Worm (Caenorhabditis elegans) whole organism, L1 larva: ENCODE measurements around the gene nstp-5.
A peak's percentile ranks its signal among the peaks of the same experiment; 100 is the strongest.

Experiments used
- C34B4.2 ChIP-seq: sonication (generic microtip); optimal IDR thresholded peaks from 2 replicates; lab custom pipeline; 2017; ENCODE audit warnings: mild to moderate bottlenecking, missing genetic modification characterization, missing compliant biosample characterization
- F16B12.6 ChIP-seq: fragments of 150-350 bp; optimal IDR thresholded peaks from 2 replicates; lab custom pipeline; 2014; ENCODE audit warnings: missing biosample characterization, missing genetic modification characterization
- aly-2 ChIP-seq: fragments of 150-350 bp; optimal IDR thresholded peaks from 2 replicates; lab custom pipeline; 2014; ENCODE audit warnings: missing biosample characterization, missing genetic modification characterization
- ceh-63 ChIP-seq: fragments of 200-800 bp; sonication (Bioruptor generic); optimal IDR thresholded peaks from 2 replicates; lab custom pipeline; 2018; ENCODE audit warnings: mild to moderate bottlenecking, missing genetic modification characterization, missing compliant biosample characterization
- ceh-82 ChIP-seq, 3 experiments: fragments of 150-350 bp in 1 of 3; sonication (generic microtip) in 2 of 3; optimal IDR thresholded peaks; 2 replicates each; lab custom pipeline; 2014 to 2017; ENCODE audit warnings: missing biosample characterization in 3 of 3, missing genetic modification characterization in 3 of 3
- ceh-88 ChIP-seq: fragments of 200-800 bp; sonication (Bioruptor generic); IDR thresholded peaks from 2 replicates; pipeline ENCODE4 v1.3.6; 2022; ENCODE audit warnings: missing genetic modification characterization, missing compliant biosample characterization
- dpl-1 ChIP-seq, 3 experiments: fragments of 150-350 bp in 2 of 3; sonication (generic microtip) in 1 of 3; optimal IDR thresholded peaks; 2 replicates each; lab custom pipeline; 2014 to 2017; ENCODE audit warnings: missing biosample characterization in 3 of 3, missing genetic modification characterization in 3 of 3, missing genetic modification reagents in 3 of 3
- dsc-1 ChIP-seq: sonication (generic microtip); optimal IDR thresholded peaks from 2 replicates; lab custom pipeline; 2016; ENCODE audit warnings: mild to moderate bottlenecking, missing genetic modification characterization, missing compliant biosample characterization
- efl-1 ChIP-seq, 4 experiments: fragments of 150-350 bp; optimal IDR thresholded peaks in 3 of 4; peaks in 1 of 4; 1 replicate in 1 of 4; 2 replicates in 3 of 4; lab custom pipeline; 2014; ENCODE audit warnings: missing biosample characterization in 2 of 4, missing genetic modification characterization in 2 of 4, missing genetic modification reagents in 2 of 4
- efl-3 ChIP-seq: fragments of 200-800 bp; sonication (Bioruptor generic); optimal IDR thresholded peaks from 2 replicates; lab custom pipeline; 2018; ENCODE audit warnings: mild to moderate bottlenecking, missing genetic modification characterization, missing compliant biosample characterization
- elt-2 ChIP-seq: sonication (generic microtip); optimal IDR thresholded peaks from 2 replicates; lab custom pipeline; 2016; ENCODE audit warnings: missing genetic modification characterization, mild to moderate bottlenecking, inconsistent platforms, missing compliant biosample characterization, missing genetic modification reagents
- fkh-8 ChIP-seq: sonication (generic microtip); optimal IDR thresholded peaks from 2 replicates; lab custom pipeline; 2016; ENCODE audit warnings: mild to moderate bottlenecking, missing genetic modification characterization, missing compliant biosample characterization
- jun-1 ChIP-seq: fragments of 150-350 bp; optimal IDR thresholded peaks from 2 replicates; lab custom pipeline; 2014; ENCODE audit warnings: missing biosample characterization, missing genetic modification reagents, missing genetic modification characterization
- lin-14 ChIP-seq: fragments of 200-800 bp; sonication (Bioruptor generic); optimal IDR thresholded peaks from 2 replicates; lab custom pipeline; 2018; ENCODE audit warnings: mild to moderate bottlenecking, missing genetic modification characterization, moderate library complexity, missing compliant biosample characterization
- lin-35 ChIP-seq, 2 experiments: fragments of 150-350 bp; optimal IDR thresholded peaks; 2 replicates each; lab custom pipeline; 2014; ENCODE audit warnings: missing biosample characterization in 2 of 2, missing genetic modification characterization in 2 of 2, missing genetic modification reagents in 2 of 2
- lsy-2 ChIP-seq, 2 experiments: fragments of 150-350 bp; optimal IDR thresholded peaks; 2 replicates each; lab custom pipeline; 2014; ENCODE audit warnings: missing biosample characterization in 2 of 2, missing genetic modification characterization in 2 of 2
- mab-9 ChIP-seq: fragments of 200-800 bp; sonication (Bioruptor generic); IDR thresholded peaks from 2 replicates; pipeline ENCODE4 v1.3.6; 2022; ENCODE audit warnings: missing genetic modification reagents, missing genetic modification characterization, missing compliant biosample characterization
- mef-2 ChIP-seq: fragments of 150-350 bp; optimal IDR thresholded peaks from 2 replicates; lab custom pipeline; 2014; ENCODE audit warnings: missing biosample characterization, missing genetic modification characterization
- nhr-20 ChIP-seq: sonication (generic microtip); optimal IDR thresholded peaks from 2 replicates; lab custom pipeline; 2016; ENCODE audit warnings: mild to moderate bottlenecking, missing genetic modification characterization, missing compliant biosample characterization
- nhr-47 ChIP-seq: sonication (generic microtip); optimal IDR thresholded peaks from 2 replicates; lab custom pipeline; 2016; ENCODE audit warnings: mild to moderate bottlenecking, missing genetic modification characterization, moderate library complexity, missing compliant biosample characterization
- nhr-71 ChIP-seq: sonication (generic microtip); optimal IDR thresholded peaks from 2 replicates; lab custom pipeline; 2016; ENCODE audit warnings: mild to moderate bottlenecking, missing genetic modification characterization, moderate library complexity, missing compliant biosample characterization
- nhr-76 ChIP-seq: sonication (generic microtip); optimal IDR thresholded peaks from 2 replicates; lab custom pipeline; 2017; ENCODE audit warnings: missing biosample characterization, missing genetic modification characterization
- nhr-77 ChIP-seq: fragments of 150-350 bp; optimal IDR thresholded peaks from 2 replicates; lab custom pipeline; 2014; ENCODE audit warnings: missing biosample characterization, missing genetic modification characterization
- nhr-84 ChIP-seq: sonication (generic microtip); optimal IDR thresholded peaks from 2 replicates; lab custom pipeline; 2017; ENCODE audit warnings: missing biosample characterization, missing genetic modification characterization
- nhr-90 ChIP-seq: sonication (generic microtip); optimal IDR thresholded peaks from 2 replicates; lab custom pipeline; 2016; ENCODE audit warnings: mild to moderate bottlenecking, missing genetic modification characterization, missing compliant biosample characterization; ENCODE audit not compliant: poor library complexity
- pax-3 ChIP-seq: fragments of 200-800 bp; sonication (Bioruptor generic); optimal IDR thresholded peaks from 2 replicates; lab custom pipeline; 2018; ENCODE audit warnings: mild to moderate bottlenecking, missing genetic modification characterization, moderate library complexity, missing compliant biosample characterization
- pqm-1 ChIP-seq: sonication (generic microtip); optimal IDR thresholded peaks from 3 replicates; lab custom pipeline; 2017; ENCODE audit warnings: missing biosample characterization, missing genetic modification characterization
- rnt-1 ChIP-seq: sonication (generic microtip); optimal IDR thresholded peaks from 2 replicates; lab custom pipeline; 2016; ENCODE audit warnings: mild to moderate bottlenecking, missing genetic modification characterization, moderate library complexity, missing compliant biosample characterization
- snu-23 ChIP-seq: sonication (generic microtip); optimal IDR thresholded peaks from 2 replicates; lab custom pipeline; 2016; ENCODE audit warnings: missing genetic modification characterization, missing compliant biosample characterization
- sptf-1 ChIP-seq: fragments of 150-350 bp; optimal IDR thresholded peaks from 2 replicates; lab custom pipeline; 2014; ENCODE audit warnings: missing biosample characterization, missing genetic modification characterization
- swsn-7 ChIP-seq: sonication (generic microtip); optimal IDR thresholded peaks from 2 replicates; lab custom pipeline; 2016; ENCODE audit warnings: missing genetic modification characterization, missing compliant biosample characterization
- tbx-2 ChIP-seq: sonication (generic microtip); optimal IDR thresholded peaks from 2 replicates; lab custom pipeline; 2016; ENCODE audit warnings: missing genetic modification characterization, missing compliant biosample characterization
- tlp-1 ChIP-seq: fragments of 150-350 bp; optimal IDR thresholded peaks from 2 replicates; lab custom pipeline; 2014; ENCODE audit warnings: missing biosample characterization, missing genetic modification characterization
- unc-86 ChIP-seq: sonication (generic microtip); optimal IDR thresholded peaks from 2 replicates; lab custom pipeline; 2016; ENCODE audit warnings: missing genetic modification characterization, missing compliant biosample characterization
- zip-4 ChIP-seq: fragments of 200-800 bp; sonication (Bioruptor generic); optimal IDR thresholded peaks from 2 replicates; lab custom pipeline; 2018; ENCODE audit warnings: mild to moderate bottlenecking, missing genetic modification characterization, moderate library complexity, missing compliant biosample characterization
- ztf-11 ChIP-seq, 2 experiments: sonication (generic microtip); optimal IDR thresholded peaks; 2 replicates each; lab custom pipeline; 2016 to 2017; ENCODE audit warnings: missing genetic modification characterization in 2 of 2, missing biosample characterization in 1 of 2, missing compliant biosample characterization in 1 of 2
- ztf-4 ChIP-seq: fragments of 150-350 bp; optimal IDR thresholded peaks from 2 replicates; lab custom pipeline; 2014; ENCODE audit warnings: missing biosample characterization, missing genetic modification characterization

Gene nstp-5

ce11 chrIV:12845596-12845995, 9.8 kb upstream of the nstp-5 start, which contains the start of gene txt-19:
TSS of gene txt-19 (plus strand) at chrIV:12845899.
- TF ChIP-seq lin-35 (GFP tag; optimal IDR thresholded peaks at IDR 0.05; lab: Kevin White, UChicago) (peak in 1 of 2 experiments; percentile 31), nhr-47 (peak; percentile 21), pqm-1 (tag; lab: Kevin White, UChicago) (no peak), efl-3 (GFP tag; lab: Kevin White, UChicago) (no peak), nhr-71 (tag; lab: Kevin White, UChicago) (peak; percentile 31), ceh-82 (tag; optimal IDR thresholded peaks at IDR 0.05; lab: Kevin White, UChicago) (peak in 1 of 3 experiments; percentile 33), lsy-2 (tag; optimal IDR thresholded peaks at IDR 0.05; lab: Kevin White, UChicago) (peak in 1 of 2 experiments; percentile 39), efl-1 (optimal IDR thresholded peaks at IDR 0.05; lab: Kevin White, UChicago) (peak; percentile 6 to 14), efl-1 (GFP tag; optimal IDR thresholded peaks at IDR 0.05 in 1 of 2; lab: Kevin White, UChicago) (no peak), aly-2 (no peak), tbx-2 (tag; lab: Kevin White, UChicago) (peak; percentile 11), fkh-8 (peak; percentile 46), mef-2 (tag; lab: Kevin White, UChicago) (no peak), nhr-20 (tag; lab: Kevin White, UChicago) (no peak), unc-86 (tag; lab: Kevin White, UChicago) (peak; percentile 20), lin-14 (GFP tag; lab: Kevin White, UChicago) (peak; percentile 70), C34B4.2 (tag; lab: Kevin White, UChicago) (no peak), nhr-77 (tag; lab: Kevin White, UChicago) (no peak)

DNA sequence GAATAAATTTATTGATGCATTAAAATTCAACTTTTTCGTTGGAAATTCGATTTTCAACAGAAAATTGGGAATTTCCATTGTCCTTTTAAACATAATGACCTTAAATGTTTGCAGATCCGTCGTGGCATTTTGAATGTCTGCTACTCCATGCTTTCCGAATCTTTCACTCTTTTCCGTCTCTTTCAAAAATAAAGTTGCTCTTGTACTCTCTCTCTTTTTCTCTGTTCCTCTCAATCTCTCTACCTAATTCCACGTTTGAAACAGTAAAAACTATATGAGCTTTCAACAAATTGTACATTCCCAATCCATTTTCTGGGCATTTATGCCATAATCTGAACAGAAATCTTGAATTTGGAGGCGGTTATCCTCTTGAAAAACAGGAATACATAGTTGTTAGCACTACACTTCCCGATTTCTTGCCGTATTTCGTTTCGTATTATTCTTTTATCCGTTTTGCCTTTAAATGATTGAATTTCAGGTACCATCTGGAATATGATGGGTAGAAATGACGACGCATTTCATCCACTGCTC, 6.3 kb upstream of the nstp-5 start, which contains the start of gene srf-3:
Gene srf-3, plus strand, starts transcription at position 481 of the 531 bp plus-strand sequence.
- TF ChIP-seq ceh-82 (tag; optimal IDR thresholded peaks at IDR 0.05; lab: Kevin White, UChicago) (peak in 1 of 3 experiments; percentile 16), dpl-1 (GFP tag; optimal IDR thresholded peaks at IDR 0.05; lab: Kevin White, UChicago) (peak in 1 of 3 experiments; percentile 5), ztf-11 (tag; optimal IDR thresholded peaks at IDR 0.05; lab: Kevin White, UChicago) (no peak), efl-1 (optimal IDR thresholded peaks at IDR 0.05; lab: Kevin White, UChicago) (peak; percentile 6 to 42), efl-1 (GFP tag; optimal IDR thresholded peaks at IDR 0.05 in 1 of 2; lab: Kevin White, UChicago) (no peak), ceh-63 (GFP tag; lab: Kevin White, UChicago) (no peak), nhr-76 (tag; lab: Kevin White, UChicago) (no peak)

DNA sequence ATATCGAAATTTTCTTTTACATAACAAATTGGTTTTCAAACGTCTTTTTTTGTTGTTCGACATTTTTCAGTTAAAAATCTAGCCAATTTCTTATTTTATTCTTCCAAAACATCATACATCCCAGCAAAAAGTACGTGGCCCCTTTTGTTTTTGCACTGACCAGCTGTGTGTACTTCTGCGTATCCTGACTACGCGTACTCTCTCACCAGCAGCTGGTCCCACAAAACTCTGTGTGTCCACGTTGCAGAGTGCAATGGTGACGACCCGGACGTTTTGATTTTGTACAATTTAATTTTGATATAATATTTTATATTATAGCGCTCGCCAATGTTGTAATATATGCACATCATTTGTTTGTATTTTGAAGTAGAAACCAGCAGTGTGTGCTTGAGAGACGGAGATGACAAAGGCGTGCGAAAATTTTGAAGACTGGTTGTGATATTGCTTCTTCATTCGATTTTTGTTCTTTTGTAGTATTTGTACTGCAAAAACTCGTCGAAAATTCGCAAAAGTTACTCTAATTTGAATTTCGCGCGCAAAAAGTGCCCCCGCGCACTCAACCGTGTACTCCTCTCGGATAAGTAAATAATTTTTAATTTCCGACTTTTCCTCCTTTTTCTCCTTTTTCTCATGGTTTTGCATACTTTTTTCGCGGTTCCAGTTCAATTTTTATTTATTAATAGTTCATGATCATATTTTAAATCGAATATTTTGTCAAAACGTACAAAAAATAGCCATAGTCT, 805 bp upstream of the nstp-5 start:
- TF ChIP-seq efl-1 (optimal IDR thresholded peaks at IDR 0.05; lab: Kevin White, UChicago) (peak; percentile 73 to 84), efl-1 (GFP tag; optimal IDR thresholded peaks at IDR 0.05 in 1 of 2; lab: Kevin White, UChicago) (peak; percentile 74 to 97), snu-23 (GFP tag; lab: Kevin White, UChicago) (no peak), dpl-1 (GFP tag; optimal IDR thresholded peaks at IDR 0.05; lab: Kevin White, UChicago) (peak; percentile 48 to 71 (median 58)), lin-35 (GFP tag; optimal IDR thresholded peaks at IDR 0.05; lab: Kevin White, UChicago) (peak; percentile 39 to 62), ztf-4 (tag; lab: Kevin White, UChicago) (no peak)

DNA sequence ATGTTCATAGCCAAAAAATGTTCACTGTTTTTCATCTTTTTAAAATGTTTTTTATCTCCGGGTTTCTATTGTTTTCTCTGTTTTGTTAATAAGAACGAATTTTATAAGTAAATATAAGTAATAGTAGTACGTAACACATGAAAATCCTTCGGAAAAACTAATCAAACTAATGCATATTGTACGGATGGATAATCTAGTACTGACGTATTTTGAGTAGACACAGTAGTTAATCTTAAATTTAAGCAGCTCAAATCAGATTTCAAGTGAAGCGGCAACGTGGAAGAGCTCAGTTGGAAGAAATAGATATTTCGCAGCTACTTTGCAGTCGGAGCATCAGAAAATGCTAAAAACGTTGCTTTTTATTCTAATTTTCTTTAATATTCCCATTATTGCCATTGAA, 4.4 kb downstream of the nstp-5 start, which contains the start of gene gcy-18:
Gene gcy-18, plus strand, starts transcription at position 301 of the 400 bp plus-strand sequence.
- no peak for TF ChIP-seq nhr-77 (tag; lab: Kevin White, UChicago)
- peak; percentile 27 for TF ChIP-seq dsc-1 (tag; lab: Kevin White, UChicago)

ce11 chrIV:12865884-12866283, 10.5 kb downstream of the nstp-5 start, which contains the start of gene clec-186:
TSS of gene clec-186 (plus strand) at chrIV:12866109.
- peak; percentile 5 for TF ChIP-seq jun-1
- TF ChIP-seq lsy-2 (tag; optimal IDR thresholded peaks at IDR 0.05; lab: Kevin White, UChicago) = no peak
- no peak for TF ChIP-seq efl-1 (optimal IDR thresholded peaks at IDR 0.05; lab: Kevin White, UChicago)
- TF ChIP-seq efl-1 (GFP tag; optimal IDR thresholded peaks at IDR 0.05 in 1 of 2; lab: Kevin White, UChicago) = peak in 1 of 2 experiments; percentile 20
- no peak for TF ChIP-seq nhr-84
- TF ChIP-seq tlp-1 (tag; lab: Kevin White, UChicago) = no peak
- TF ChIP-seq nhr-20 (tag; lab: Kevin White, UChicago) = peak; percentile 18
- TF ChIP-seq elt-2 (tag; lab: Kevin White, UChicago) = peak; percentile 97
- TF ChIP-seq swsn-7 = no peak
- TF ChIP-seq mab-9 = no peak
- TF ChIP-seq rnt-1 (tag; lab: Kevin White, UChicago) = no peak
- TF ChIP-seq sptf-1 (tag; lab: Kevin White, UChicago) = no peak
- TF ChIP-seq nhr-71 (tag; lab: Kevin White, UChicago) = no peak
- TF ChIP-seq pax-3 (tag; lab: Kevin White, UChicago) = peak; percentile 45
- peak; percentile 40 for TF ChIP-seq pqm-1 (tag; lab: Kevin White, UChicago)
- TF ChIP-seq zip-4 (GFP tag; lab: Kevin White, UChicago) = no peak
- no peak for TF ChIP-seq ceh-88 (GFP tag; lab: Robert Waterston, UW)
- TF ChIP-seq nhr-90 = no peak
- no peak for TF ChIP-seq F16B12.6 (tag; lab: Kevin White, UChicago)
- no peak for TF ChIP-seq nhr-47
